Worm (Caenorhabditis elegans): Measurements from ENCODE around the gene K02E2.8.

K02E2.8 gene

ce11 chrV:20366839-20367238, at the start of gene K02E2.8:
TSS of gene K02E2.8 (minus strand) at chrV:20366939.
- TF ChIP-seq crh-2 (tag; optimal IDR thresholded peaks at IDR 0.05): no peak
- TF ChIP-seq lsy-2 (tag; optimal IDR thresholded peaks at IDR 0.05): no peak
- no peak for TF ChIP-seq lin-13 (GFP tag; optimal IDR thresholded peaks at IDR 0.05)
- TF ChIP-seq elt-3 (tag; optimal IDR thresholded peaks at IDR 0.05): no peak
- TF ChIP-seq nhr-21 (tag; optimal IDR thresholded peaks at IDR 0.05): no peak
- TF ChIP-seq mab-5 (tag; optimal IDR thresholded peaks at IDR 0.05): no peak
- no peak for TF ChIP-seq sma-3 (GFP tag; optimal IDR thresholded peaks at IDR 0.05)
- no peak for TF ChIP-seq blmp-1 (tag; optimal IDR thresholded peaks at IDR 0.05; ENCODE audit: insufficient read depth)
- TF ChIP-seq nhr-237 (tag; optimal IDR thresholded peaks at IDR 0.05): no peak
- no peak for TF ChIP-seq sma-9 (GFP tag; optimal IDR thresholded peaks at IDR 0.05)
- no peak for TF ChIP-seq sma-9 (tag; optimal IDR thresholded peaks at IDR 0.05)
- no peak for TF ChIP-seq nhr-23 (tag; optimal IDR thresholded peaks at IDR 0.05)
- TF ChIP-seq nhr-11 (tag; optimal IDR thresholded peaks at IDR 0.05): no peak
- no peak for TF ChIP-seq ztf-11 (tag; optimal IDR thresholded peaks at IDR 0.05)
- no peak for TF ChIP-seq ceh-16 (tag; optimal IDR thresholded peaks at IDR 0.05)
- no peak for TF ChIP-seq peb-1 (tag; optimal IDR thresholded peaks at IDR 0.05)

- TF ChIP-seq ceh-16 (tag; optimal IDR thresholded peaks at IDR 0.05) (no peak), lin-11 (tag; optimal IDR thresholded peaks at IDR 0.05) (no peak), nhr-25 (tag; optimal IDR thresholded peaks at IDR 0.05) (no peak), alr-1 (tag; optimal IDR thresholded peaks at IDR 0.05) (no peak), blmp-1 (tag; optimal IDR thresholded peaks at IDR 0.05; ENCODE audit: insufficient read depth) (no peak), snpc-4 (tag; optimal IDR thresholded peaks at IDR 0.05) (no peak), ceh-82 (tag; optimal IDR thresholded peaks at IDR 0.05) (no peak), unc-62 (GFP tag; optimal IDR thresholded peaks at IDR 0.05) (no peak), C34F6.9 (tag; optimal IDR thresholded peaks at IDR 0.05) (peak; percentile 31)
Measured at ce11 chrV:20416335-20416734, 49.6 kb upstream of the K02E2.8 start.

ce11 chrV:20415415-20415814, 48.7 kb upstream of the K02E2.8 start:
- TF ChIP-seq nhr-25 (tag; optimal IDR thresholded peaks at IDR 0.05): peak; percentile 42
- TF ChIP-seq nhr-23 (tag; optimal IDR thresholded peaks at IDR 0.05): no peak
- TF ChIP-seq nhr-12 (tag; optimal IDR thresholded peaks at IDR 0.05): no peak
- TF ChIP-seq lin-11 (tag; optimal IDR thresholded peaks at IDR 0.05): no peak
- TF ChIP-seq R02D3.7 (tag; optimal IDR thresholded peaks at IDR 0.05): no peak
- TF ChIP-seq peb-1 (tag; optimal IDR thresholded peaks at IDR 0.05): no peak
- no peak for TF ChIP-seq unc-55 (GFP tag; optimal IDR thresholded peaks at IDR 0.05)
- TF ChIP-seq crh-2 (tag; optimal IDR thresholded peaks at IDR 0.05): no peak
- TF ChIP-seq elt-1 (tag; optimal IDR thresholded peaks at IDR 0.05): no peak
- no peak for TF ChIP-seq zag-1 (tag; optimal IDR thresholded peaks at IDR 0.05)
- no peak for TF ChIP-seq dmd-4 (tag; optimal IDR thresholded peaks at IDR 0.05)
- no peak for TF ChIP-seq gmeb-1 (tag; optimal IDR thresholded peaks at IDR 0.05)
- peak; percentile 58 for TF ChIP-seq nhr-129 (tag; optimal IDR thresholded peaks at IDR 0.05)
- TF ChIP-seq blmp-1 (tag; optimal IDR thresholded peaks at IDR 0.05; ENCODE audit: insufficient read depth): peak; percentile 40
- TF ChIP-seq Y55F3AM.14 (GFP tag; optimal IDR thresholded peaks at IDR 0.05): no peak
- no peak for TF ChIP-seq ZK546.5 (tag; optimal IDR thresholded peaks at IDR 0.05)
- TF ChIP-seq sma-9 (GFP tag; optimal IDR thresholded peaks at IDR 0.05): peak; percentile 17
- TF ChIP-seq sma-9 (tag; optimal IDR thresholded peaks at IDR 0.05): no peak
- TF ChIP-seq sma-3 (GFP tag; optimal IDR thresholded peaks at IDR 0.05): peak; percentile 16
- peak; percentile 90 for TF ChIP-seq fos-1 (tag; optimal IDR thresholded peaks at IDR 0.05)
- no peak for TF ChIP-seq nhr-10 (tag; optimal IDR thresholded peaks at IDR 0.05)

- peak; percentile 52 for TF ChIP-seq unc-55 (GFP tag; optimal IDR thresholded peaks at IDR 0.05)
- no peak for TF ChIP-seq mbf-1 (tag; optimal IDR thresholded peaks at IDR 0.05)
Measured at ce11 chrV:20413936-20414335, 47.2 kb upstream of the K02E2.8 start.

- no peak for TF ChIP-seq lin-39 (tag; optimal IDR thresholded peaks at IDR 0.05)
- no peak for TF ChIP-seq skn-1 (tag; optimal IDR thresholded peaks at IDR 0.05)
- no peak for TF ChIP-seq lin-11 (tag; optimal IDR thresholded peaks at IDR 0.05)
- no peak for TF ChIP-seq blmp-1 (tag; optimal IDR thresholded peaks at IDR 0.05; ENCODE audit: insufficient read depth)
- peak; percentile 28 for TF ChIP-seq F13H6.1 (tag; optimal IDR thresholded peaks at IDR 0.05)
- TF ChIP-seq peb-1 (tag; optimal IDR thresholded peaks at IDR 0.05): no peak
- TF ChIP-seq crh-2 (tag; optimal IDR thresholded peaks at IDR 0.05): peak; percentile 40
- TF ChIP-seq nhr-12 (tag; optimal IDR thresholded peaks at IDR 0.05): no peak
- TF ChIP-seq ceh-82 (tag; optimal IDR thresholded peaks at IDR 0.05): no peak
- TF ChIP-seq nhr-77 (tag; optimal IDR thresholded peaks at IDR 0.05): no peak
- TF ChIP-seq aly-2 (tag; optimal IDR thresholded peaks at IDR 0.05): no peak
- TF ChIP-seq mab-5 (tag; optimal IDR thresholded peaks at IDR 0.05): no peak
- no peak for TF ChIP-seq ama-1 (optimal IDR thresholded peaks at IDR 0.05)
- TF ChIP-seq gmeb-1 (tag; optimal IDR thresholded peaks at IDR 0.05): peak; percentile 43
- TF ChIP-seq nhr-23 (tag; optimal IDR thresholded peaks at IDR 0.05): no peak
- no peak for TF ChIP-seq sma-3 (GFP tag; optimal IDR thresholded peaks at IDR 0.05)
- TF ChIP-seq Y55F3AM.14 (GFP tag; optimal IDR thresholded peaks at IDR 0.05): no peak
- no peak for TF ChIP-seq sem-4 (tag; optimal IDR thresholded peaks at IDR 0.05)
- TF ChIP-seq nhr-21 (tag; optimal IDR thresholded peaks at IDR 0.05): peak; percentile 28
- no peak for TF ChIP-seq ZK546.5 (tag; optimal IDR thresholded peaks at IDR 0.05)
- no peak for TF ChIP-seq mbf-1 (tag; optimal IDR thresholded peaks at IDR 0.05)
- no peak for TF ChIP-seq elt-1 (tag; optimal IDR thresholded peaks at IDR 0.05)
- TF ChIP-seq ceh-16 (tag; optimal IDR thresholded peaks at IDR 0.05): no peak
- no peak for TF ChIP-seq ztf-4 (tag; optimal IDR thresholded peaks at IDR 0.05)
- no peak for TF ChIP-seq lin-13 (GFP tag; optimal IDR thresholded peaks at IDR 0.05)
- no peak for TF ChIP-seq unc-39 (tag; optimal IDR thresholded peaks at IDR 0.05)
- TF ChIP-seq snpc-4 (tag; optimal IDR thresholded peaks at IDR 0.05): no peak
- no peak for TF ChIP-seq lsy-2 (tag; optimal IDR thresholded peaks at IDR 0.05)
Measured at ce11 chrV:20413426-20413825, 46.7 kb upstream of the K02E2.8 start.

Data from whole organism, L2 larva.